Worm (Caenorhabditis elegans): ENCODE data around the gene fmi-1.

ce11 chrV:12970575-12971160 is 48.2 kb upstream of the fmi-1 start, which contains the start of gene pnn-1:
- TF ChIP-seq hsf-1 (GFP tag; IDR thresholded peaks at IDR 0.05) (no peak), efl-1 (GFP tag; optimal IDR thresholded peaks at IDR 0.05) (peak; percentile 32), let-526 (GFP tag; IDR thresholded peaks at IDR 0.05) (no peak), ama-1 (optimal IDR thresholded peaks at IDR 0.05) (no peak), ama-1 (GFP tag; optimal IDR thresholded peaks at IDR 0.05) (no peak), egl-44 (GFP tag; IDR thresholded peaks at IDR 0.05) (no peak), snpc-4 (GFP tag; optimal IDR thresholded peaks at IDR 0.05) (no peak), snpc-4 (tag; optimal IDR thresholded peaks at IDR 0.05) (no peak), ZK185.1 (tag; optimal IDR thresholded peaks at IDR 0.05; ENCODE audit: poor library complexity, severe bottlenecking) (no peak)
